Worm (Caenorhabditis elegans): ENCODE results near the gene sri-46.

DNA sequence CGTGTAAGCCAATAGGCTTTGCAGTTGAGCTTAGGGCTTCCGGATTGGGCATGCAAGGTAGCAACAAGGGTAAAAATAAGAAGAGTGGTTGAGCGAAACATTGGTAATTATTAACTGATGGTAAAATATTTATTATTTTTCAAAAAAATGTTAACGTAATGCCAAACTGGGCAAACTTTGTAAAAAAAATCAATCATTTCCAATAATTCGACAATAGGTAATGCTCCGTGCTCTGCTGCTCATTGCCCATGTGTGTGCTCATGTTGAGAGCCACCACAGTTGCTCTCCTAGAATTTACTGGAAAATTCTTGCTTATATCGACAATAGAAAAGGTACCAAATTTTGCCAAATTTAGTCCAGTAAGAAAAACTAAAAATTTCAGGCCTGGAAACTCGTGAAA, 9.7 kb upstream of the sri-46 start, which contains the start of the genes T02H6.10 and T02H6.8:
- TF ChIP-seq ets-4 (tag; optimal IDR thresholded peaks at IDR 0.05) (no peak), gmeb-2 (tag; optimal IDR thresholded peaks at IDR 0.05) (no peak), pqm-1 (tag; optimal IDR thresholded peaks at IDR 0.05) (no peak), elt-2 (tag; optimal IDR thresholded peaks at IDR 0.05) (no peak), nfya-1 (tag; optimal IDR thresholded peaks at IDR 0.05) (no peak), ceh-34 (tag; optimal IDR thresholded peaks at IDR 0.05) (no peak)

All from whole organism, late embryonic.